Worm (Caenorhabditis elegans) whole organism, midembryonic: ENCODE data around the gene C16C10.1.

Experiments
- T22C8.4 ChIP-seq: fragments of 200-800 bp; sonication (Bioruptor generic); IDR thresholded peaks from 2 replicates; pipeline ENCODE4 v1.3.6; 2022; ENCODE audit warnings: missing genetic modification characterization, missing compliant biosample characterization
- cog-1 ChIP-seq: sonication (generic microtip); optimal IDR thresholded peaks from 2 replicates; lab custom pipeline; 2016; ENCODE audit warnings: missing genetic modification characterization, missing compliant biosample characterization
- flt-1 ChIP-seq: fragments of 200-800 bp; sonication (Bioruptor generic); IDR thresholded peaks from 2 replicates; pipeline ENCODE4 v1.3.6; 2022; ENCODE audit warnings: missing genetic modification characterization, missing compliant biosample characterization
- klf-2 ChIP-seq: fragments of 200-800 bp; sonication (Bioruptor generic); conservative IDR thresholded peaks from 2 replicates; pipeline ENCODE4 v1.3.6; 2022; ENCODE audit warnings: missing genetic modification reagents, missing genetic modification characterization, missing compliant biosample characterization
- med-1 ChIP-seq: sonication (generic microtip); optimal IDR thresholded peaks from 2 replicates; lab custom pipeline; 2017; ENCODE audit warnings: missing genetic modification characterization, mild to moderate bottlenecking, missing compliant biosample characterization, antibody characterized with exemption, missing genetic modification reagents; ENCODE audit not compliant: insufficient read depth
- ref-1 ChIP-seq: fragments of 200-800 bp; sonication (Bioruptor generic); conservative IDR thresholded peaks from 2 replicates; pipeline ENCODE4 v1.3.6; 2022; ENCODE audit warnings: missing genetic modification reagents, missing genetic modification characterization, missing compliant biosample characterization
- tab-1 ChIP-seq: fragments of 200-800 bp; sonication (Bioruptor generic); IDR thresholded peaks from 2 replicates; pipeline ENCODE4 v1.3.6; 2022; ENCODE audit warnings: missing genetic modification characterization, missing compliant biosample characterization
- ztf-23 ChIP-seq: fragments of 200-800 bp; sonication (Bioruptor generic); IDR thresholded peaks from 2 replicates; pipeline ENCODE4 v1.3.6; 2022; ENCODE audit warnings: missing genetic modification reagents, missing genetic modification characterization, missing compliant biosample characterization
- ztf-29 ChIP-seq: fragments of 200-800 bp; sonication (Bioruptor generic); IDR thresholded peaks from 2 replicates; pipeline ENCODE4 v1.3.6; 2022; ENCODE audit warnings: missing genetic modification reagents, missing genetic modification characterization, missing compliant biosample characterization

The C16C10.1 gene

ce11 chrIII:4210661-4211060, 29.4 kb upstream of the C16C10.1 start:
- TF ChIP-seq klf-2 (GFP tag; lab: Robert Waterston, UW) (no peak), med-1 (no peak)

ce11 chrIII:4209188-4209587, 27.9 kb upstream of the C16C10.1 start, which contains the start of gene phlp-2:
phlp-2 (plus strand) TSS chrIII:4209488.
- TF ChIP-seq med-1 (no peak), ztf-23 (no peak), klf-2 (GFP tag; lab: Robert Waterston, UW) (no peak), cog-1 (tag; lab: Kevin White, UChicago) (no peak), T22C8.4 (GFP tag; lab: Robert Waterston, UW) (no peak), tab-1 (GFP tag; lab: Robert Waterston, UW) (no peak), ref-1 (GFP tag; lab: Robert Waterston, UW) (no peak), ztf-29 (no peak), flt-1 (GFP tag; lab: Robert Waterston, UW) (no peak)

ce11 chrIII:4208210-4208609, 27.0 kb upstream of the C16C10.1 start:
- TF ChIP-seq med-1, result no peak
- no peak for TF ChIP-seq ztf-23
- TF ChIP-seq cog-1 (tag; lab: Kevin White, UChicago), result no peak
- no peak for TF ChIP-seq flt-1 (GFP tag; lab: Robert Waterston, UW)
- no peak for TF ChIP-seq T22C8.4 (GFP tag; lab: Robert Waterston, UW)
- TF ChIP-seq ztf-29, result no peak
- no peak for TF ChIP-seq klf-2 (GFP tag; lab: Robert Waterston, UW)
- no peak for TF ChIP-seq ref-1 (GFP tag; lab: Robert Waterston, UW)
- TF ChIP-seq tab-1 (GFP tag; lab: Robert Waterston, UW), result no peak

- TF ChIP-seq klf-2 (GFP tag; lab: Robert Waterston, UW) (no peak), ztf-29 (no peak), ref-1 (GFP tag; lab: Robert Waterston, UW) (no peak), flt-1 (GFP tag; lab: Robert Waterston, UW) (no peak), tab-1 (GFP tag; lab: Robert Waterston, UW) (no peak), T22C8.4 (GFP tag; lab: Robert Waterston, UW) (no peak), ztf-23 (no peak), cog-1 (tag; lab: Kevin White, UChicago) (no peak), med-1 (no peak)
These were observed 24.6 kb upstream of the C16C10.1 start, which contains the start of gene R74.8 for ce11 chrIII:4205751-4206327. R74.8 (plus strand) TSS chrIII:4206277.

- TF ChIP-seq ztf-29, result no peak
- no peak for TF ChIP-seq ref-1 (GFP tag; lab: Robert Waterston, UW)
- no peak for TF ChIP-seq ztf-23
- TF ChIP-seq flt-1 (GFP tag; lab: Robert Waterston, UW), result no peak
- TF ChIP-seq tab-1 (GFP tag; lab: Robert Waterston, UW), result no peak
- TF ChIP-seq cog-1 (tag; lab: Kevin White, UChicago), result no peak
- TF ChIP-seq med-1, result no peak
- no peak for TF ChIP-seq klf-2 (GFP tag; lab: Robert Waterston, UW)
These were observed 23.7 kb upstream of the C16C10.1 start for ce11 chrIII:4204964-4205363.

ce11 chrIII:4204072-4204471, 22.8 kb upstream of the C16C10.1 start, which contains the start of the genes pelo-1 and R74.7:
pelo-1 (minus strand) TSS chrIII:4204222.
R74.7 (plus strand) TSS chrIII:4204429.
- TF ChIP-seq tab-1 (GFP tag; lab: Robert Waterston, UW) (no peak), flt-1 (GFP tag; lab: Robert Waterston, UW) (no peak), ztf-29 (no peak), cog-1 (tag; lab: Kevin White, UChicago) (no peak), med-1 (no peak), T22C8.4 (GFP tag; lab: Robert Waterston, UW) (no peak), klf-2 (GFP tag; lab: Robert Waterston, UW) (no peak), ref-1 (GFP tag; lab: Robert Waterston, UW) (no peak), ztf-23 (no peak)

- TF ChIP-seq T22C8.4 (GFP tag; lab: Robert Waterston, UW), result no peak
- no peak for TF ChIP-seq ref-1 (GFP tag; lab: Robert Waterston, UW)
- TF ChIP-seq tab-1 (GFP tag; lab: Robert Waterston, UW), result no peak
- TF ChIP-seq ztf-29, result no peak
- no peak for TF ChIP-seq ztf-23
- no peak for TF ChIP-seq cog-1 (tag; lab: Kevin White, UChicago)
These were observed 15.7 kb upstream of the C16C10.1 start, which contains the start of gene asd-1 for ce11 chrIII:4196988-4197384. asd-1 (plus strand) TSS chrIII:4197285.

ce11 chrIII:4196301-4196987, 15.2 kb upstream of the C16C10.1 start:
- TF ChIP-seq cog-1 (tag; lab: Kevin White, UChicago) (peak; percentile 47), T22C8.4 (GFP tag; lab: Robert Waterston, UW) (no peak), ztf-23 (peak; percentile 75)

ce11 chrIII:4195306-4196008, 14.2 kb upstream of the C16C10.1 start:
- TF ChIP-seq ref-1 (GFP tag; lab: Robert Waterston, UW), result no peak
